Worm (Caenorhabditis elegans): ENCODE measurements around the gene aat-2.

aat-2 gene

DNA sequence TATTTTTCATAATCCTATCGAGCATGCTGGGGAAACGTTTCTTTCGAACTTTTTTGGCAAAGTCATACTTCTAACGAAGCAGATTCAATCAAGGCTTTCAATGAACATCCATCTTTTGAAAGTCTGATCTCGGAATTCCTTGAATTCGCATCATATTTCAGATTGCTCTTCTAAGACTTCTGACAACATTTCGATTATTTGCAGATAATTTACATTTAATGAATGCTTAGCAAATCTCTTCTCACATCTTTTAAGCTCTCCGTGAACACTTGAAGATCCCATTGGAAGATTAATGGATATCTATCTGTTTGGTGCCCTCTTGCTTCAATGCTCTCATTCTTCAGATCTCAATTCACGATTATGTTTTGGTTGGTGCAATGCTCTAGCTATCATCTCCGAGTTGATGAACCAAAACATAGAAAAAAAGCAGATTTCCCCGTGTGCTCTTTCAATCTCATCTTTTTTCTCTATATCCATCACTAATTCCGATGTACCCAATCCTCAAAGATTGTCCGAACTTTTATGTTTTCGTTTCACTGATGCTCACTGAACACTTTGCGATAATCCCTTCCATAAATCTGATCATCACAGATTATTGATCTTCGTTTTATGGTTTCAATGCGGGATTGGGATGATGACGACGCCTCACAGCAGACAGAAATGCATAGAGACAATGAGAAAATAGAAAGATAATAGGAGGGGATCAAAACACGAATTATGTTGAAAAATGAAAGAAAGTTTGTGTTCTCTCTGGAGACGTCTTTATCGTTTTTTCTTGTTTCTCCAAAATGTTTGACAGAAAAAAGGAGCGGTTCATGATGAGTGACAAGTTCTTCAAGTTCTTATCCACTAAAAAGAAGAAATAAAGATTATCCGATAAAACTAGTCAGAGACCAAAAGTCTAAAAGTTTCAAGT is 28.2 kb upstream of the aat-2 start:
- TF ChIP-seq B0310.2 (tag; optimal IDR thresholded peaks at IDR 0.05) = no peak
- TF ChIP-seq tbx-37 (GFP tag; conservative IDR thresholded peaks at IDR 0.05) = no peak
- no peak for TF ChIP-seq ets-7 (tag; optimal IDR thresholded peaks at IDR 0.05)
- no peak for TF ChIP-seq scrt-1 (GFP tag; IDR thresholded peaks at IDR 0.05)
- TF ChIP-seq pes-1 (GFP tag; IDR thresholded peaks at IDR 0.05) = no peak
- no peak for TF ChIP-seq ceh-13 (GFP tag; optimal IDR thresholded peaks at IDR 0.05)
- no peak for TF ChIP-seq hmbx-1 (tag; optimal IDR thresholded peaks at IDR 0.05)

DNA sequence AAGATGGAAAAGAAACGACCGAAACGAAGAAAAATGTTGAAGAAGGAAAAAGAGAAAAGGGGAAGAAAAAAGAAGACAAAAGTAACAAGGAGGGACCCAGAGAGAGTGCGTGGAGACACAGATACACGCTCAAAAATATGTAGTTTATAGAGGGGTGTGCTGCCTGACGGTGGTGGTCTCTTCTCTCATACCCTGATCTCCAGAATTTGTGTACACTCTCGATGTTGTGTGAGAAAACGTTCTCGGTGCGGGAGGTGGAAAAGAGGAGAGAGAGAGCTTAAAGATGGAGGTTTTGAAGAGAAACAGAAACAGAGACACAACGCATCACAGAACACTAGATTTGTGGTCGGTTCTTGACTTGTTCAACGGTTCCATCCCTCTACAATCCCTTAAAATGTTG is 27.4 kb upstream of the aat-2 start:
- TF ChIP-seq hmg-4 (GFP tag; optimal IDR thresholded peaks at IDR 0.05) (peak; percentile 69), sea-1 (GFP tag; conservative IDR thresholded peaks at IDR 0.05) (no peak), ceh-13 (GFP tag; optimal IDR thresholded peaks at IDR 0.05) (no peak), tbx-37 (GFP tag; conservative IDR thresholded peaks at IDR 0.05) (no peak), tbx-11 (GFP tag; IDR thresholded peaks at IDR 0.05) (no peak)

DNA sequence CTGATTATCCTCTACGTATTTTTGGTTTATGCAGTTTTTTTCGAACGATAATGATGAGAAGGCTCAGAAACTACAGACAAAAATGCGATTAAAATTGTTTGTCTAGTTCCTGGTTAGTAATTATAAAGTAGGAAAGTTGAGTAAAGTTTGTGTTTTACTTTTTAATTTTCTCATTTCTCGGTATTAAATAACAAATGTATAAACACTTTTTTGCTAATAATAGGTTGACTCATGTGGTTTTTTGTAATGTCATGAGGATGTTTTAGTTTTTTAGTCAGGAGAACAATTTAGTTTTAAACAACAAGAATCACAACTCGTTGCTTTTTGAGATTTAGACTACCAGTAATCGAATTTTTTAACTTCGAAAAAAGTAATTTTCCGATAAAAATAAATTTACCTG is 26.5 kb upstream of the aat-2 start:
- no peak for TF ChIP-seq B0310.2 (tag; optimal IDR thresholded peaks at IDR 0.05)
- no peak for TF ChIP-seq ceh-13 (GFP tag; optimal IDR thresholded peaks at IDR 0.05)
- TF ChIP-seq ceh-36 (tag; optimal IDR thresholded peaks at IDR 0.05) = no peak
- TF ChIP-seq ets-7 (tag; optimal IDR thresholded peaks at IDR 0.05) = no peak
- TF ChIP-seq tbx-37 (GFP tag; conservative IDR thresholded peaks at IDR 0.05) = no peak
- TF ChIP-seq hmbx-1 (tag; optimal IDR thresholded peaks at IDR 0.05) = no peak
- TF ChIP-seq hmg-4 (GFP tag; optimal IDR thresholded peaks at IDR 0.05) = no peak
- no peak for TF ChIP-seq tra-4 (tag; optimal IDR thresholded peaks at IDR 0.05)

ce11 chrV:9271835-9272234 is 25.7 kb upstream of the aat-2 start:
- TF ChIP-seq F13C5.2 (tag; optimal IDR thresholded peaks at IDR 0.05) (no peak), flt-1 (GFP tag; IDR thresholded peaks at IDR 0.05) (no peak), sea-1 (GFP tag; conservative IDR thresholded peaks at IDR 0.05) (no peak), ceh-36 (tag; optimal IDR thresholded peaks at IDR 0.05) (no peak), hmg-4 (GFP tag; optimal IDR thresholded peaks at IDR 0.05) (no peak), hnd-1 (tag; optimal IDR thresholded peaks at IDR 0.05) (no peak), pes-1 (GFP tag; IDR thresholded peaks at IDR 0.05) (no peak), B0310.2 (tag; optimal IDR thresholded peaks at IDR 0.05) (no peak), scrt-1 (GFP tag; IDR thresholded peaks at IDR 0.05) (no peak), ama-1 (optimal IDR thresholded peaks at IDR 0.05) (no peak), aly-1 (tag; optimal IDR thresholded peaks at IDR 0.05) (no peak), ets-7 (tag; optimal IDR thresholded peaks at IDR 0.05) (no peak), hmbx-1 (tag; optimal IDR thresholded peaks at IDR 0.05) (no peak)

DNA sequence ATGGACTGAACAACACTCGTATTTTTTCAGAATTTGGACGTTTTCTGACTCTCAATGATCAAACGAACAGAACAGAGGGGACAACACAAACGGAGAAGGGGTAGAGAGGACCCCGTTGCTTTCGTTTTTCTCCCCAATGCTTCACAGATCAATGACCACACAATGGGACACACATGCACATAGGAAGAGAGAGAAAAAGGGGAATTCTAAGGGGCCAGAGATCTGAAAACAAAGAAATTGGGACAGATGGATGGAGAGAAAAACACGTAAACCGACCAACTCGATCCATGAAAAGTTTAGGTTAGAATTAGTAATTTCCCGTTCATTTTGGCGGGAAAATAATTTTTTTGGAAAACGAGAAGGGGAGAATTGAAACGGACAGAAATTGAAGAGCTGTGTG is 24.3 kb upstream of the aat-2 start:
- no peak for TF ChIP-seq ceh-13 (GFP tag; optimal IDR thresholded peaks at IDR 0.05)

DNA sequence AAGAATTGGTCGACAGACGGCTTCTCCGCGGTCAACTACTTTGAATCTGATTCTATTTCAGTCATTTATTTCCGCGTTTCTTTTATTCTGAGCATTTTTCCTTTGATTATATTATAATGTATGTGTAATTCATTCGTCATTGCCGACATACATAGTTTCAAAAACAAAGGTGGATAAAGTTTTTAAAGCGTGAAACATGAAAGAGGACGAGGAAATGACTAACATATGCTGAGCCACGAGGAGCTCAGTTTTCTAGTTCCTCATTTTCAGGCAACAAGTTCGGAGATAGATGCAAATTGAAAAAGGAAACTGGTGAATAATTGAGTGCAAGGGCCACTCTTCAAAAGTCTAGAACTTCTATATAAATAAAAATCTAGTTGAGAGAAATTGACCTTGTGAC is 22.0 kb upstream of the aat-2 start:
- TF ChIP-seq tbx-37 (GFP tag; conservative IDR thresholded peaks at IDR 0.05) (no peak), tbx-11 (GFP tag; IDR thresholded peaks at IDR 0.05) (no peak), ceh-13 (GFP tag; optimal IDR thresholded peaks at IDR 0.05) (no peak), F13C5.2 (tag; optimal IDR thresholded peaks at IDR 0.05) (no peak), ets-7 (tag; optimal IDR thresholded peaks at IDR 0.05) (no peak), scrt-1 (GFP tag; IDR thresholded peaks at IDR 0.05) (no peak), hmg-4 (GFP tag; optimal IDR thresholded peaks at IDR 0.05) (no peak), aly-1 (tag; optimal IDR thresholded peaks at IDR 0.05) (no peak), ama-1 (optimal IDR thresholded peaks at IDR 0.05) (no peak), sea-1 (GFP tag; conservative IDR thresholded peaks at IDR 0.05) (no peak), flt-1 (GFP tag; IDR thresholded peaks at IDR 0.05) (no peak), tra-4 (tag; optimal IDR thresholded peaks at IDR 0.05) (no peak), pes-1 (GFP tag; IDR thresholded peaks at IDR 0.05) (no peak), ceh-36 (tag; optimal IDR thresholded peaks at IDR 0.05) (no peak), hnd-1 (tag; optimal IDR thresholded peaks at IDR 0.05) (no peak), hmbx-1 (tag; optimal IDR thresholded peaks at IDR 0.05) (no peak)

ce11 chrV:9266399-9266798 is 20.2 kb upstream of the aat-2 start, which contains the start of gene slc-17.7:
slc-17.7 (minus strand) TSS chrV:9266499.
- TF ChIP-seq ets-7 (tag; optimal IDR thresholded peaks at IDR 0.05) (no peak), hmg-4 (GFP tag; optimal IDR thresholded peaks at IDR 0.05) (no peak), flt-1 (GFP tag; IDR thresholded peaks at IDR 0.05) (no peak)

- TF ChIP-seq aly-1 (tag; optimal IDR thresholded peaks at IDR 0.05) (no peak), ceh-13 (GFP tag; optimal IDR thresholded peaks at IDR 0.05) (no peak), B0310.2 (tag; optimal IDR thresholded peaks at IDR 0.05) (no peak), ama-1 (optimal IDR thresholded peaks at IDR 0.05) (no peak), tra-4 (tag; optimal IDR thresholded peaks at IDR 0.05) (no peak), hmg-4 (GFP tag; optimal IDR thresholded peaks at IDR 0.05) (no peak), pes-1 (GFP tag; IDR thresholded peaks at IDR 0.05) (no peak), hmbx-1 (tag; optimal IDR thresholded peaks at IDR 0.05) (no peak), flt-1 (GFP tag; IDR thresholded peaks at IDR 0.05) (no peak), tbx-11 (GFP tag; IDR thresholded peaks at IDR 0.05) (no peak), F13C5.2 (tag; optimal IDR thresholded peaks at IDR 0.05) (no peak)
Observed at ce11 chrV:9262708-9263107, 16.5 kb upstream of the aat-2 start.
